Worm (Caenorhabditis elegans) whole organism, late embryonic: ENCODE data around the gene kbp-2.

Experiments used
- T23F11.4 ChIP-seq: fragments of 200-800 bp; sonication (Bioruptor generic); optimal IDR thresholded peaks from 2 replicates; lab custom pipeline; 2018; ENCODE audit warnings: mild to moderate bottlenecking, missing genetic modification characterization, missing compliant biosample characterization
- Y22D7AL.16 ChIP-seq: sonication (generic microtip); optimal IDR thresholded peaks from 2 replicates; lab custom pipeline; 2016; ENCODE audit warnings: missing genetic modification characterization, missing compliant biosample characterization
- ama-1 ChIP-seq: fragments of 150-350 bp; optimal IDR thresholded peaks from 2 replicates; lab custom pipeline; 2014
- ceh-18 ChIP-seq: sonication (generic microtip); optimal IDR thresholded peaks from 2 replicates; lab custom pipeline; 2016; ENCODE audit warnings: missing genetic modification characterization, missing compliant biosample characterization
- ceh-34 ChIP-seq: sonication (generic microtip); optimal IDR thresholded peaks from 2 replicates; lab custom pipeline; 2016; ENCODE audit warnings: mild to moderate bottlenecking, missing genetic modification characterization, missing compliant biosample characterization
- ceh-48 ChIP-seq: sonication (generic microtip); optimal IDR thresholded peaks from 2 replicates; lab custom pipeline; 2016; ENCODE audit warnings: missing genetic modification characterization, inconsistent platforms, missing compliant biosample characterization
- ets-4 ChIP-seq: sonication (generic microtip); optimal IDR thresholded peaks from 2 replicates; lab custom pipeline; 2016; ENCODE audit warnings: missing genetic modification characterization, missing compliant biosample characterization
- lin-11 ChIP-seq: fragments of 200-800 bp; sonication (Bioruptor generic); optimal IDR thresholded peaks from 2 replicates; lab custom pipeline; 2018; ENCODE audit warnings: mild to moderate bottlenecking, missing genetic modification characterization, missing compliant biosample characterization
- pha-4 ChIP-seq: fragments of 150-350 bp; optimal IDR thresholded peaks from 2 replicates; lab custom pipeline; 2018; ENCODE audit warnings: missing biosample characterization, missing genetic modification reagents, missing genetic modification characterization
- pqm-1 ChIP-seq: sonication (generic microtip); optimal IDR thresholded peaks from 2 replicates; lab custom pipeline; 2016; ENCODE audit warnings: missing genetic modification characterization, missing compliant biosample characterization
- pros-1 ChIP-seq: fragments of 150-350 bp; optimal IDR thresholded peaks from 2 replicates; lab custom pipeline; 2014; ENCODE audit warnings: missing biosample characterization, missing genetic modification reagents, missing genetic modification characterization
- tbx-2 ChIP-seq: sonication (generic microtip); optimal IDR thresholded peaks from 2 replicates; lab custom pipeline; 2016; ENCODE audit warnings: missing genetic modification characterization, missing compliant biosample characterization
- ztf-16 ChIP-seq: sonication (generic microtip); optimal IDR thresholded peaks from 2 replicates; lab custom pipeline; 2017; ENCODE audit warnings: missing genetic modification characterization, missing compliant biosample characterization

DNA sequence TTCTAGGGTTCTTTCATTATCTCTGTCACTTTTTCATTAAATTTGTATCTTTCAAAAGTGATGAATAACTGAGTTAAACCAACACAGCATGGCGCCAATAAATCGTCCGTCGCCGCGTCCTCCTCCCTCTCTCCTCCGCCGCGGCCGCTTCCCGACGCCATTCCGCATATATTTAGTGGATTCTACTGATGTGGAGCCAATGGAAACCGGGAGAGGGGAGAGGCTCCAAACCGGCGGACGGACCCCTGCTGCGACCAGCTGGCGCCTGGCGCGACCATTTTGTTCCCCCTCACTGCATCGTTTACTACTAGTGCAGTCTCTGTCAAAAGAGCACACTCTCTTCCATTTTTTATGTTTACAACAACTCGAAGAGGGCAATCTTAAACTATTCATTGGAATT lies 47.5 kb upstream of the kbp-2 start:
- TF ChIP-seq pros-1 (tag; lab: Kevin White, UChicago) (no peak), Y22D7AL.16 (tag; lab: Kevin White, UChicago) (no peak), pha-4 (tag; lab: Kevin White, UChicago) (no peak), pqm-1 (tag; lab: Kevin White, UChicago) (no peak), ets-4 (tag; lab: Kevin White, UChicago) (no peak), lin-11 (tag; lab: Kevin White, UChicago) (no peak), tbx-2 (tag; lab: Kevin White, UChicago) (no peak), ceh-48 (tag; lab: Kevin White, UChicago) (no peak), ceh-34 (no peak), ama-1 (lab: Kevin White, UChicago) (no peak), T23F11.4 (GFP tag; lab: Kevin White, UChicago) (no peak), ceh-18 (no peak), ztf-16 (tag; lab: Kevin White, UChicago) (no peak)
